Fruit fly (Drosophila melanogaster) whole organism, embryonic: ENCODE measurements around the gene nmo.

Experiments
- ATbp ChIP-seq: fragments of 200-800 bp; sonication (Bioruptor generic); optimal IDR thresholded peaks from 2 replicates; lab custom pipeline; 2017; ENCODE audit warnings: missing biosample characterization, mild to moderate bottlenecking, missing genetic modification characterization, missing genetic modification reagents
- Asciz ChIP-seq: fragments of 200-800 bp; sonication (Bioruptor generic); optimal IDR thresholded peaks from 2 replicates; lab custom pipeline; 2017; ENCODE audit warnings: missing biosample characterization, mild to moderate bottlenecking, missing genetic modification characterization, missing genetic modification reagents
- B-H1 ChIP-seq: fragments of 200-800 bp; sonication (Bioruptor generic); IDR thresholded peaks from 3 replicates; pipeline ENCODE4 v1.3.6; 2022; ENCODE audit warnings: missing biosample characterization, missing genetic modification characterization
- CG10565 ChIP-seq: fragments of 200-800 bp; sonication (Bioruptor generic); optimal IDR thresholded peaks from 3 replicates; lab custom pipeline; 2016; ENCODE audit warnings: missing biosample characterization, mild to moderate bottlenecking, missing genetic modification characterization
- CG10979 ChIP-seq: fragments of 200-800 bp; sonication (Bioruptor generic); optimal IDR thresholded peaks from 2 replicates; lab custom pipeline; 2018; ENCODE audit warnings: missing biosample characterization, mild to moderate bottlenecking, missing genetic modification characterization, moderate library complexity
- CG13894 ChIP-seq: fragments of 200-800 bp; sonication (Bioruptor generic); optimal IDR thresholded peaks from 3 replicates; lab custom pipeline; 2018; ENCODE audit warnings: missing biosample characterization, mild to moderate bottlenecking, missing genetic modification characterization, moderate library complexity
- CG14441 ChIP-seq: fragments of 200-800 bp; sonication (Bioruptor generic); IDR thresholded peaks from 2 replicates; pipeline ENCODE4 v1.3.6; 2022; ENCODE audit warnings: missing biosample characterization, missing genetic modification characterization
- CG14710 ChIP-seq: fragments of 200-800 bp; sonication (Bioruptor generic); optimal IDR thresholded peaks from 3 replicates; lab custom pipeline; 2019; ENCODE audit warnings: missing biosample characterization, mild to moderate bottlenecking, missing genetic modification characterization, moderate library complexity
- CG17186 ChIP-seq: fragments of 200-800 bp; sonication (Bioruptor generic); optimal IDR thresholded peaks from 3 replicates; lab custom pipeline; 2017; ENCODE audit warnings: missing biosample characterization, missing genetic modification reagents, missing genetic modification characterization
- CG17359 ChIP-seq: fragments of 200-800 bp; sonication (Bioruptor generic); optimal IDR thresholded peaks from 3 replicates; lab custom pipeline; 2018; ENCODE audit warnings: missing biosample characterization, mild to moderate bottlenecking, missing genetic modification characterization, moderate library complexity
- CG3995 ChIP-seq: fragments of 200-800 bp; sonication (Bioruptor generic); optimal IDR thresholded peaks from 3 replicates; lab custom pipeline; 2016; ENCODE audit warnings: missing biosample characterization, missing genetic modification characterization
- CG4730 ChIP-seq: fragments of 200-800 bp; sonication (Bioruptor generic); IDR thresholded peaks from 2 replicates; pipeline ENCODE4 v1.3.6; 2022; ENCODE audit warnings: missing biosample characterization, missing genetic modification characterization
- CG5245 ChIP-seq: fragments of 200-800 bp; sonication (Bioruptor generic); optimal IDR thresholded peaks from 3 replicates; lab custom pipeline; 2016; ENCODE audit warnings: missing biosample characterization, missing genetic modification characterization
- CG6254 ChIP-seq: fragments of 200-800 bp; sonication (Bioruptor generic); optimal IDR thresholded peaks from 3 replicates; lab custom pipeline; 2017; ENCODE audit warnings: mild to moderate bottlenecking, missing biosample characterization, missing genetic modification reagents, missing genetic modification characterization
- CG6791 ChIP-seq: fragments of 200-800 bp; sonication (Bioruptor generic); IDR thresholded peaks from 3 replicates; pipeline ENCODE4 v1.3.6; 2022; ENCODE audit warnings: missing biosample characterization, missing genetic modification characterization; ENCODE audit not compliant: partially characterized antibody
- CG7745 ChIP-seq: fragments of 200-800 bp; sonication (Bioruptor generic); optimal IDR thresholded peaks from 2 replicates; lab custom pipeline; 2018; ENCODE audit warnings: missing biosample characterization, mild to moderate bottlenecking, missing genetic modification characterization, moderate library complexity
- CG7786 ChIP-seq: fragments of 200-800 bp; sonication (Bioruptor generic); optimal IDR thresholded peaks from 2 replicates; lab custom pipeline; 2016; ENCODE audit warnings: missing biosample characterization, missing genetic modification characterization
- CG8089 ChIP-seq: fragments of 200-800 bp; sonication (Bioruptor generic); optimal IDR thresholded peaks from 3 replicates; lab custom pipeline; 2016; ENCODE audit warnings: missing biosample characterization, missing genetic modification characterization
- CG9437 ChIP-seq: fragments of 200-800 bp; sonication (Bioruptor generic); optimal IDR thresholded peaks from 2 replicates; lab custom pipeline; 2018; ENCODE audit warnings: missing biosample characterization, mild to moderate bottlenecking, missing genetic modification characterization
- CG9797 ChIP-seq: fragments of 200-800 bp; sonication (Bioruptor generic); optimal IDR thresholded peaks from 3 replicates; lab custom pipeline; 2018; ENCODE audit warnings: missing biosample characterization, mild to moderate bottlenecking, missing genetic modification characterization
- CG9817 ChIP-seq: fragments of 200-800 bp; sonication (Bioruptor generic); optimal IDR thresholded peaks from 2 replicates; lab custom pipeline; 2018; ENCODE audit warnings: missing biosample characterization, mild to moderate bottlenecking, missing genetic modification characterization, moderate library complexity
- CrebB ChIP-seq: fragments of 200-800 bp; sonication (Bioruptor generic); optimal IDR thresholded peaks from 3 replicates; lab custom pipeline; 2018; ENCODE audit warnings: missing biosample characterization, mild to moderate bottlenecking, missing genetic modification characterization
- Drgx ChIP-seq: fragments of 200-800 bp; sonication (Bioruptor generic); IDR thresholded peaks from 2 replicates; pipeline ENCODE4 v1.3.6; 2022; ENCODE audit warnings: missing biosample characterization, missing genetic modification characterization
- Jarid2 ChIP-seq: fragments of 200-800 bp; sonication (Bioruptor generic); optimal IDR thresholded peaks from 3 replicates; lab custom pipeline; 2017; ENCODE audit warnings: mild to moderate bottlenecking, missing biosample characterization, missing genetic modification reagents, missing genetic modification characterization
- Lhr ChIP-seq: fragments of 200-800 bp; sonication (Bioruptor generic); optimal IDR thresholded peaks from 3 replicates; lab custom pipeline; 2017; ENCODE audit warnings: mild to moderate bottlenecking, missing biosample characterization, missing genetic modification reagents, missing genetic modification characterization
- Mrtf ChIP-seq: fragments of 200-800 bp; sonication (Bioruptor generic); IDR thresholded peaks from 3 replicates; pipeline ENCODE4 v1.3.6; 2022; ENCODE audit warnings: missing biosample characterization, missing genetic modification characterization
- NFAT ChIP-seq: fragments of 200-800 bp; sonication (Bioruptor generic); IDR thresholded peaks from 2 replicates; pipeline ENCODE4 v1.3.6; 2022; ENCODE audit warnings: missing biosample characterization, missing genetic modification characterization
- Ptx1 ChIP-seq: fragments of 200-800 bp; sonication (Bioruptor generic); IDR thresholded peaks from 2 replicates; pipeline ENCODE4 v1.3.6; 2022; ENCODE audit warnings: missing biosample characterization, missing genetic modification characterization
- Sin3A ChIP-seq: fragments of >200 bp; optimal IDR thresholded peaks from 2 replicates; lab custom pipeline; 2018
- ato ChIP-seq: fragments of 200-800 bp; sonication (Bioruptor generic); IDR thresholded peaks from 2 replicates; pipeline ENCODE4 v1.3.6; 2022; ENCODE audit warnings: missing biosample characterization, missing genetic modification characterization; ENCODE audit not compliant: partially characterized antibody
- chn ChIP-seq: fragments of 200-800 bp; sonication (Bioruptor generic); optimal IDR thresholded peaks from 2 replicates; lab custom pipeline; 2016; ENCODE audit warnings: missing biosample characterization, missing genetic modification characterization
- crp ChIP-seq, 2 experiments: fragments of 200-800 bp; sonication (Bioruptor generic); optimal IDR thresholded peaks; 2 replicates in 1 of 2; 3 replicates in 1 of 2; lab custom pipeline; 2017; ENCODE audit warnings: missing biosample characterization in 2 of 2, missing genetic modification characterization in 2 of 2, mild to moderate bottlenecking in 1 of 2, moderate library complexity in 1 of 2
- ems ChIP-seq: fragments of 200-800 bp; sonication (Bioruptor generic); optimal IDR thresholded peaks from 3 replicates; lab custom pipeline; 2016; ENCODE audit warnings: missing biosample characterization, missing genetic modification characterization
- eve ChIP-seq, 2 experiments: fragments of >200 bp; optimal IDR thresholded peaks; 2 replicates each; lab custom pipeline; 2017; ENCODE audit warnings: missing biosample characterization in 2 of 2, missing genetic modification characterization in 2 of 2
- fd3F ChIP-seq: fragments of 200-800 bp; sonication (Bioruptor generic); optimal IDR thresholded peaks from 2 replicates; lab custom pipeline; 2018; ENCODE audit warnings: missing biosample characterization, mild to moderate bottlenecking, missing genetic modification characterization, moderate library complexity
- gcm2 ChIP-seq: fragments of 200-800 bp; sonication (Bioruptor generic); optimal IDR thresholded peaks from 2 replicates; lab custom pipeline; 2016; ENCODE audit warnings: missing biosample characterization, missing genetic modification characterization
- grn ChIP-seq: fragments of 200-800 bp; sonication (Bioruptor generic); optimal IDR thresholded peaks from 3 replicates; lab custom pipeline; 2017; ENCODE audit warnings: missing biosample characterization, missing genetic modification characterization
- nerfin-1 ChIP-seq: fragments of 200-800 bp; sonication (Bioruptor generic); optimal IDR thresholded peaks from 3 replicates; lab custom pipeline; 2019; ENCODE audit warnings: missing biosample characterization, mild to moderate bottlenecking, missing genetic modification characterization, moderate library complexity
- nom ChIP-seq: fragments of 200-800 bp; sonication (Bioruptor generic); optimal IDR thresholded peaks from 2 replicates; lab custom pipeline; 2017; ENCODE audit warnings: missing biosample characterization, missing genetic modification characterization, mild to moderate bottlenecking, moderate library complexity, missing genetic modification reagents
- otp ChIP-seq: fragments of 200-800 bp; sonication (Bioruptor generic); IDR thresholded peaks from 3 replicates; pipeline ENCODE4, ENCODE4 v1.3.6; 2022; ENCODE audit warnings: missing biosample characterization, missing genetic modification characterization
- pho ChIP-seq: fragments of 200-800 bp; sonication (Bioruptor generic); optimal IDR thresholded peaks from 2 replicates; lab custom pipeline; 2016; ENCODE audit warnings: missing biosample characterization, missing genetic modification characterization
- repo ChIP-seq: fragments of 200-800 bp; sonication (Bioruptor generic); optimal IDR thresholded peaks from 2 replicates; lab custom pipeline; 2016; ENCODE audit warnings: missing biosample characterization, missing genetic modification characterization
- schlank ChIP-seq: fragments of 200-800 bp; sonication (Bioruptor generic); optimal IDR thresholded peaks from 2 replicates; lab custom pipeline; 2018; ENCODE audit warnings: missing biosample characterization, mild to moderate bottlenecking, missing genetic modification characterization
- sens-2 ChIP-seq: fragments of 200-800 bp; sonication (Bioruptor generic); IDR thresholded peaks from 2 replicates; pipeline ENCODE4 v1.3.6; 2022; ENCODE audit warnings: missing biosample characterization, missing genetic modification characterization
- sim ChIP-seq: fragments of 200-800 bp; sonication (Bioruptor generic); IDR thresholded peaks from 2 replicates; pipeline ENCODE4 v1.3.6; 2022; ENCODE audit warnings: missing biosample characterization, missing genetic modification characterization
- sr ChIP-seq: fragments of 200-800 bp; sonication (Bioruptor generic); IDR thresholded peaks from 3 replicates; pipeline ENCODE4 v1.3.6; 2022; ENCODE audit warnings: missing biosample characterization, missing genetic modification characterization
- ssp ChIP-seq: fragments of 200-800 bp; sonication (Bioruptor generic); IDR thresholded peaks from 2 replicates; pipeline ENCODE4 v1.3.6; 2022; ENCODE audit warnings: missing biosample characterization, missing genetic modification characterization
- sug ChIP-seq: fragments of 200-800 bp; optimal IDR thresholded peaks from 2 replicates; lab custom pipeline; 2019; ENCODE audit warnings: missing biosample characterization, mild to moderate bottlenecking, missing genetic modification characterization, moderate library complexity
- trem ChIP-seq: fragments of 200-800 bp; optimal IDR thresholded peaks from 3 replicates; lab custom pipeline; 2019; ENCODE audit warnings: missing biosample characterization, mild to moderate bottlenecking, missing genetic modification characterization, moderate library complexity
- trh ChIP-seq: fragments of 200-800 bp; sonication (Bioruptor generic); optimal IDR thresholded peaks from 2 replicates; lab custom pipeline; 2016; ENCODE audit warnings: missing biosample characterization, missing genetic modification characterization

The nmo gene

DNA sequence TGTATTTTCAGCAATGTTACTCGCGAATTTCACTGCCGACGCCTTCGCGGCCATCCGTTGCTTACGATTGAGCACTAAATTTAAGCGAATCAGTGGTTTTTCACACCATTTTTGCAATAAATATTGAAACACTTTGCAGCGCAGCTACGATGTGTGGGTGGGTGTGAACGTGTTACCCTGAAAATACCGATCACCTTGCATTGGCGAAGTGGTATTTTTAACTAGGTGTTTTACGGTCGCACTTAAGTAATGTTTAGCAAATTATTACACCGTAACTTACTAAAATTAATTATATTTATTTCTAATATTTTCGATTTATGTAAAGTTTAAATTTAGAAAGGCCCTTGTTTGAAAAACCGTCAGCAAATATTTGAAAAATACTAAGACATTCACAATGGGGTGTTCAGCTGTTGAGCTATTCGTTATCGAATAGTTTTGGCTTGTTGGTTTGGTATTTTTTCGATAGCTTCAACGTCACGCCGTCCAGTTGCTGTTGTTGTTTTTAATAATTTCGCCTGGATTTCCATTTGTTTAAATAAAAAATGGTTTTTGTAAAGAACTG is 42.8 kb upstream of the nmo start, which contains the start of the genes syd and Srp9 (continued):
- peak; percentile 49 for TF ChIP-seq ssp (GFP tag; lab: Robert Waterston, UW)
- TF ChIP-seq sug (tag; lab: Kevin White, UChicago): peak; percentile 20
- peak; percentile 16 to 84 for TF ChIP-seq crp (GFP tag; optimal IDR thresholded peaks at IDR 0.05; lab: Kevin White, UChicago)
- TF ChIP-seq CG14710 (tag; lab: Kevin White, UChicago): peak; percentile 64
- no peak for TF ChIP-seq pho (GFP tag; lab: Kevin White, UChicago)
- peak; percentile 74 for TF ChIP-seq trem (tag; lab: Kevin White, UChicago)
- no peak for TF ChIP-seq schlank
- TF ChIP-seq Mrtf (GFP tag; lab: Robert Waterston, UW): no peak
- TF ChIP-seq CG10979 (tag; lab: Kevin White, UChicago): no peak
- no peak for TF ChIP-seq nerfin-1 (tag; lab: Kevin White, UChicago)
- no peak for TF ChIP-seq trh
- no peak for TF ChIP-seq Asciz
- TF ChIP-seq CG14441 (GFP tag; lab: Robert Waterston, UW): no peak
- TF ChIP-seq CG9437 (GFP tag; lab: Kevin White, UChicago): no peak
- peak; percentile 19 for TF ChIP-seq CG17186 (GFP tag; lab: Kevin White, UChicago)
- no peak for TF ChIP-seq B-H1 (GFP tag; lab: Robert Waterston, UW)
- no peak for TF ChIP-seq CG8089 (GFP tag; lab: Kevin White, UChicago)
- no peak for TF ChIP-seq nom (GFP tag; lab: Kevin White, UChicago)
- peak; percentile 81 for TF ChIP-seq CG9797 (GFP tag; lab: Kevin White, UChicago)
- no peak for TF ChIP-seq CG17359
- no peak for TF ChIP-seq CG10565
- TF ChIP-seq Lhr (GFP tag; lab: Kevin White, UChicago): peak; percentile 6

DNA sequence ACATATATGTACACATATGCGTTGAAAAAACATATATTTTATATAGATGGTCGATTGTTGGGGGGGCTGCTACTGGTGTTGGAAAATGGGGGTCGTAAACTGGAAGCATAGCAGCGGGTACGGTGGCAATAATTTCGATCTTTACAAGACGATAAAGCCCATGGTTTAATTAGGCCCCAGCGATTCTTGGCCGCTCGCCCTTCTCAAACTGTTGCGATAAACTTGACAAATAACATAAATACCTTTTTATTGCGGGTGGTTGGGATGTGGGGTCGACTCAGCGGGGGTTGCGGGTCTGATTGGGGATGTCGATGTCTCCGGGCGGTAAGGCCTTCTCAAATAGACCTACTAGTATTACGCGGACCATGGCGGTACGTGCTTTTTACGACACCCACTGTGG is 40.2 kb upstream of the nmo start:
- 0 out of 3 replicates have a peak, but pooled peaks have one; percentile 16 for TF ChIP-seq otp (GFP tag; lab: Robert Waterston, UW)
- TF ChIP-seq repo: no peak
- no peak for TF ChIP-seq ems (GFP tag; lab: Kevin White, UChicago)
- TF ChIP-seq ATbp (GFP tag; lab: Kevin White, UChicago): no peak
- peak; percentile 49; the same call in 2 of the 3 replicates for TF ChIP-seq CG6791
- no peak for TF ChIP-seq NFAT
- TF ChIP-seq CG3995 (GFP tag; lab: Kevin White, UChicago): no peak
- peak; percentile 23; the same call in 1 of the 2 replicates for TF ChIP-seq Ptx1 (GFP tag; lab: Robert Waterston, UW)
- TF ChIP-seq eve (GFP tag; optimal IDR thresholded peaks at IDR 0.05; lab: Kevin White, UChicago): no peak
- TF ChIP-seq CG4730: no peak
- TF ChIP-seq CG13894 (tag; lab: Kevin White, UChicago): no peak
- TF ChIP-seq grn (GFP tag; lab: Kevin White, UChicago): peak; percentile 80
- TF ChIP-seq CrebB: no peak
- TF ChIP-seq sim (GFP tag; lab: Robert Waterston, UW): 0 out of 2 replicates have a peak, but pooled peaks have one; percentile 23
- no peak for TF ChIP-seq CG5245 (GFP tag; lab: Kevin White, UChicago)
- no peak for TF ChIP-seq ato (GFP tag; lab: Robert Waterston, UW)
- TF ChIP-seq CG6254: peak; percentile 21
- no peak for TF ChIP-seq Sin3A (lab: Kevin White, UChicago)
- TF ChIP-seq gcm2 (GFP tag; lab: Kevin White, UChicago): no peak
- no peak for TF ChIP-seq sr (GFP tag; lab: Robert Waterston, UW)
- 0 out of 2 replicates have a peak, but pooled peaks have one; percentile 38 for TF ChIP-seq sens-2 (GFP tag; lab: Robert Waterston, UW)
- no peak for TF ChIP-seq CG9817 (tag; lab: Kevin White, UChicago)
- no peak for TF ChIP-seq Drgx (GFP tag; lab: Robert Waterston, UW)
- TF ChIP-seq CG7745 (tag; lab: Kevin White, UChicago): peak; percentile 30
- TF ChIP-seq fd3F (GFP tag; lab: Kevin White, UChicago): no peak
- TF ChIP-seq CG7786 (GFP tag; lab: Kevin White, UChicago): no peak
- TF ChIP-seq Jarid2 (GFP tag; lab: Kevin White, UChicago): no peak
- no peak for TF ChIP-seq chn (GFP tag; lab: Kevin White, UChicago)
